Worm (Caenorhabditis elegans): Measurements from ENCODE around the gene dop-1.

DNA sequence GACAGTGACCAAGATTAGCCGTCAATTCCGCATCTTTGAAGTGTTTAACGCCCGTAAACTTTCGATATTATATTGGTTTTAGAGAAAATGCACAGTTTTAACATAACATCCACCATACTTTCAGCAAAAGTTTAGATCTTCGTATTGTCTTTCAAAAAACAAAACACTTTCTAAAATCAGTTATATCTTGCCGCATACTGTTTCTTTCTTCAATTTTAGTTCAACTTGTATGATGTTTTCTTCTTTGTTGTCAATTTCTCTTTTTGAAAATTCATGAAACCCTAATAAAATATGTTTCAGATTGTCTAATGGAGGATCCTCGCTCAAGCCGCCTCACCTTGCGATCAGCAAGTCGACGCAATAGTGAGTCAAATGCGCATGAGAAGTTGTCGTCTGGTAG is 35.2 kb upstream of the dop-1 start, which contains the start of gene F02E8.4:
- TF ChIP-seq unc-62 (GFP tag; optimal IDR thresholded peaks at IDR 0.05) (no peak), snpc-3.4 (tag; optimal IDR thresholded peaks at IDR 0.05) (no peak), lin-35 (GFP tag; optimal IDR thresholded peaks at IDR 0.05) (no peak), F33H1.4 (GFP tag; IDR thresholded peaks at IDR 0.05) (no peak), F37B4.10 (GFP tag; IDR thresholded peaks at IDR 0.05) (no peak), F22D6.2 (tag; optimal IDR thresholded peaks at IDR 0.05) (no peak), D2030.7 (GFP tag; IDR thresholded peaks at IDR 0.05) (no peak), ztf-25 (GFP tag; IDR thresholded peaks at IDR 0.05) (no peak), pbrm-1 (GFP tag; IDR thresholded peaks at IDR 0.05) (no peak), madf-3 (GFP tag; IDR thresholded peaks at IDR 0.05) (no peak), nhr-179 (tag; optimal IDR thresholded peaks at IDR 0.05) (no peak), aptf-2 (GFP tag; conservative IDR thresholded peaks at IDR 0.05) (no peak)

All from whole organism, young adult.